Worm (Caenorhabditis elegans) whole organism, L1 larva: ENCODE results near the gene sos-1.

Source experiments
- F16B12.6 ChIP-seq: fragments of 150-350 bp; optimal IDR thresholded peaks from 2 replicates; lab custom pipeline; 2014; ENCODE audit warnings: missing biosample characterization, missing genetic modification characterization
- Y116A8C.19 ChIP-seq: sonication (generic microtip); optimal IDR thresholded peaks from 2 replicates; lab custom pipeline; 2016; ENCODE audit warnings: missing compliant biosample characterization, missing genetic modification characterization, borderline replicate concordance
- aha-1 ChIP-seq: fragments of 150-350 bp; optimal IDR thresholded peaks from 2 replicates; lab custom pipeline; 2014; ENCODE audit warnings: missing biosample characterization, missing genetic modification characterization
- blmp-1 ChIP-seq: fragments of 150-350 bp; optimal IDR thresholded peaks from 2 replicates; lab custom pipeline; 2014; ENCODE audit warnings: missing biosample characterization, missing genetic modification characterization
- ces-1 ChIP-seq: fragments of 150-350 bp; optimal IDR thresholded peaks from 2 replicates; lab custom pipeline; 2014; ENCODE audit warnings: missing biosample characterization, missing genetic modification reagents, missing genetic modification characterization
- dpl-1 ChIP-seq, 3 experiments: fragments of 150-350 bp in 2 of 3; sonication (generic microtip) in 1 of 3; optimal IDR thresholded peaks; 2 replicates each; lab custom pipeline; 2014 to 2017; ENCODE audit warnings: missing biosample characterization in 3 of 3, missing genetic modification characterization in 3 of 3, missing genetic modification reagents in 3 of 3
- dsc-1 ChIP-seq: sonication (generic microtip); optimal IDR thresholded peaks from 2 replicates; lab custom pipeline; 2016; ENCODE audit warnings: mild to moderate bottlenecking, missing genetic modification characterization, missing compliant biosample characterization
- efl-1 ChIP-seq, 4 experiments: fragments of 150-350 bp; optimal IDR thresholded peaks in 3 of 4; peaks in 1 of 4; 1 replicate in 1 of 4; 2 replicates in 3 of 4; lab custom pipeline; 2014; ENCODE audit warnings: missing biosample characterization in 2 of 4, missing genetic modification characterization in 2 of 4, missing genetic modification reagents in 2 of 4
- efl-3 ChIP-seq: fragments of 200-800 bp; sonication (Bioruptor generic); optimal IDR thresholded peaks from 2 replicates; lab custom pipeline; 2018; ENCODE audit warnings: mild to moderate bottlenecking, missing genetic modification characterization, missing compliant biosample characterization
- elt-3 ChIP-seq, 6 experiments: fragments of 150-350 bp in 1 of 6; sonication (generic microtip); optimal IDR thresholded peaks; 2 replicates each; lab custom pipeline; 2017 to 2018; ENCODE audit warnings: missing biosample characterization in 6 of 6, missing genetic modification characterization in 6 of 6, inconsistent platforms in 1 of 6
- fkh-4 ChIP-seq: sonication (generic microtip); optimal IDR thresholded peaks from 2 replicates; lab custom pipeline; 2016; ENCODE audit warnings: missing compliant biosample characterization, missing genetic modification characterization, borderline replicate concordance
- fkh-8 ChIP-seq: sonication (generic microtip); optimal IDR thresholded peaks from 2 replicates; lab custom pipeline; 2016; ENCODE audit warnings: mild to moderate bottlenecking, missing genetic modification characterization, missing compliant biosample characterization
- fos-1 ChIP-seq: fragments of 150-350 bp; optimal IDR thresholded peaks from 2 replicates; lab custom pipeline; 2014; ENCODE audit warnings: missing biosample characterization, missing genetic modification characterization
- hlh-4 ChIP-seq: sonication (generic microtip); optimal IDR thresholded peaks from 2 replicates; lab custom pipeline; 2016; ENCODE audit warnings: mild to moderate bottlenecking, missing genetic modification characterization, missing compliant biosample characterization
- irx-1 ChIP-seq: sonication (generic microtip); optimal IDR thresholded peaks from 2 replicates; lab custom pipeline; 2016; ENCODE audit warnings: missing genetic modification characterization, missing compliant biosample characterization
- isw-1 ChIP-seq: fragments of 200-800 bp; sonication (Bioruptor generic); IDR thresholded peaks from 2 replicates; pipeline ENCODE4 v1.3.6; 2022; ENCODE audit warnings: missing genetic modification characterization, missing compliant biosample characterization
- lin-14 ChIP-seq: fragments of 200-800 bp; sonication (Bioruptor generic); optimal IDR thresholded peaks from 2 replicates; lab custom pipeline; 2018; ENCODE audit warnings: mild to moderate bottlenecking, missing genetic modification characterization, moderate library complexity, missing compliant biosample characterization
- lin-35 ChIP-seq, 2 experiments: fragments of 150-350 bp; optimal IDR thresholded peaks; 2 replicates each; lab custom pipeline; 2014; ENCODE audit warnings: missing biosample characterization in 2 of 2, missing genetic modification characterization in 2 of 2, missing genetic modification reagents in 2 of 2
- lin-39 ChIP-seq: fragments of 150-350 bp; optimal IDR thresholded peaks from 2 replicates; lab custom pipeline; 2014; ENCODE audit warnings: missing biosample characterization, missing genetic modification reagents, missing genetic modification characterization
- lsy-2 ChIP-seq, 2 experiments: fragments of 150-350 bp; optimal IDR thresholded peaks; 2 replicates each; lab custom pipeline; 2014; ENCODE audit warnings: missing biosample characterization in 2 of 2, missing genetic modification characterization in 2 of 2
- mef-2 ChIP-seq: fragments of 150-350 bp; optimal IDR thresholded peaks from 2 replicates; lab custom pipeline; 2014; ENCODE audit warnings: missing biosample characterization, missing genetic modification characterization
- nhr-19 ChIP-seq: fragments of 200-800 bp; sonication (Bioruptor generic); conservative IDR thresholded peaks from 2 replicates; pipeline ENCODE4 v1.3.6; 2022; ENCODE audit warnings: missing genetic modification characterization, missing compliant biosample characterization
- nhr-28 ChIP-seq: fragments of 150-350 bp; optimal IDR thresholded peaks from 2 replicates; lab custom pipeline; 2014; ENCODE audit warnings: missing biosample characterization, missing genetic modification characterization
- nhr-84 ChIP-seq: sonication (generic microtip); optimal IDR thresholded peaks from 2 replicates; lab custom pipeline; 2017; ENCODE audit warnings: missing biosample characterization, missing genetic modification characterization
- nhr-85 ChIP-seq: sonication (generic microtip); peaks from one replicate; lab custom pipeline; 2016; ENCODE audit warnings: missing genetic modification characterization, inconsistent platforms, missing compliant biosample characterization
- pqm-1 ChIP-seq: sonication (generic microtip); optimal IDR thresholded peaks from 3 replicates; lab custom pipeline; 2017; ENCODE audit warnings: missing biosample characterization, missing genetic modification characterization
- rnt-1 ChIP-seq: sonication (generic microtip); optimal IDR thresholded peaks from 2 replicates; lab custom pipeline; 2016; ENCODE audit warnings: mild to moderate bottlenecking, missing genetic modification characterization, moderate library complexity, missing compliant biosample characterization
- snpc-4 ChIP-seq: fragments of 150-350 bp; optimal IDR thresholded peaks from 2 replicates; lab custom pipeline; 2014; ENCODE audit warnings: missing biosample characterization, missing genetic modification characterization
- snu-23 ChIP-seq: sonication (generic microtip); optimal IDR thresholded peaks from 2 replicates; lab custom pipeline; 2016; ENCODE audit warnings: missing genetic modification characterization, missing compliant biosample characterization
- sox-4 ChIP-seq: sonication (generic microtip); optimal IDR thresholded peaks from 2 replicates; lab custom pipeline; 2016; ENCODE audit warnings: missing genetic modification characterization, missing compliant biosample characterization
- sptf-1 ChIP-seq: fragments of 150-350 bp; optimal IDR thresholded peaks from 2 replicates; lab custom pipeline; 2014; ENCODE audit warnings: missing biosample characterization, missing genetic modification characterization
- sup-37 ChIP-seq: fragments of 200-800 bp; sonication (Bioruptor generic); optimal IDR thresholded peaks from 2 replicates; lab custom pipeline; 2018; ENCODE audit warnings: mild to moderate bottlenecking, missing genetic modification characterization, missing compliant biosample characterization
- tbx-2 ChIP-seq: sonication (generic microtip); optimal IDR thresholded peaks from 2 replicates; lab custom pipeline; 2016; ENCODE audit warnings: missing genetic modification characterization, missing compliant biosample characterization
- unc-86 ChIP-seq: sonication (generic microtip); optimal IDR thresholded peaks from 2 replicates; lab custom pipeline; 2016; ENCODE audit warnings: missing genetic modification characterization, missing compliant biosample characterization
- ztf-11 ChIP-seq, 2 experiments: sonication (generic microtip); optimal IDR thresholded peaks; 2 replicates each; lab custom pipeline; 2016 to 2017; ENCODE audit warnings: missing genetic modification characterization in 2 of 2, missing biosample characterization in 1 of 2, missing compliant biosample characterization in 1 of 2
- ztf-4 ChIP-seq: fragments of 150-350 bp; optimal IDR thresholded peaks from 2 replicates; lab custom pipeline; 2014; ENCODE audit warnings: missing biosample characterization, missing genetic modification characterization

The sos-1 gene

DNA sequence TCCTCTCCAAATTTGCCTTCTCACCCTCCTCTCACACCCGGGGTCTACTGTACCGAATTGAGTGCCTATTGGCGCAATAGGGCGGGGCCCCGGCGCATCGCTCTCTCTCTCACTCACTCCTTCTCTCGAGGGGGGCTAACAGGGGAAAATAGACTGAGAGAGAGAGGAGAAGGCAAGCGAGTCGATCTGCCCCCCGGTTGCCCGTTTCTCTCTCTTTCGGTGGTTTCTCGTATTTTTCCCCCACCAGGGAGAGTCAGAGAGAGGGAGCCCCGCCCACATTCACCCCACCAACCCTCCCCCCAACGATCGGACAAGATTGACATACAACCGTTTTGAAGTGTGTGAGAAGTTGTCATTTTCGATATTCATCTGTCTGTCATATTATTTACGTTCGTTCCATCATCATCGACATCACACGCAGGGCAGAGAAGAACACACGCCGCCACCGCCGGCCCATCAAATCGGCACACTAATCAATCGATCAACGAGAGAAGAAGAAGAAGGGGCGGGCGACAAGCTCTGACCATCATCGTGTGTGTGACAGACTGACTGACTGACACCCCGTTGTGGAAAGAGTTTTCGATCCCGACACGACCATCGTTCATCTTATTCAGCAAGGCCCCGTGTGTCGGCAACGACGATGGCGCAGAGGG, 49.8 kb downstream of the sos-1 start (continued):
- TF ChIP-seq Y116A8C.19 (no peak), tbx-2 (tag; lab: Kevin White, UChicago) (peak; percentile 41), lin-14 (GFP tag; lab: Kevin White, UChicago) (peak; percentile 75), sptf-1 (no peak), fkh-8 (no peak), lin-39 (no peak), lsy-2 (tag; optimal IDR thresholded peaks at IDR 0.05; lab: Kevin White, UChicago) (peak; percentile 72 to 92), lin-35 (GFP tag; optimal IDR thresholded peaks at IDR 0.05; lab: Kevin White, UChicago) (no peak), unc-86 (tag; lab: Kevin White, UChicago) (peak; percentile 34), nhr-85 (peak; percentile 82), ces-1 (no peak), aha-1 (tag; lab: Kevin White, UChicago) (no peak), snpc-4 (tag; lab: Kevin White, UChicago) (no peak), nhr-84 (tag; lab: Kevin White, UChicago) (no peak), isw-1 (GFP tag; lab: Robert Waterston, UW) (no peak), elt-3 (tag; optimal IDR thresholded peaks at IDR 0.05; lab: Kevin White, UChicago) (peak in 2 of 6 experiments; percentile 1 to 22), F16B12.6 (tag; lab: Kevin White, UChicago) (no peak), sox-4 (no peak), ztf-4 (tag; lab: Kevin White, UChicago) (no peak), ztf-11 (tag; optimal IDR thresholded peaks at IDR 0.05; lab: Kevin White, UChicago) (no peak), hlh-4 (tag; lab: Kevin White, UChicago) (no peak), snu-23 (GFP tag; lab: Kevin White, UChicago) (peak; percentile 42), nhr-19 (GFP tag; lab: Robert Waterston, UW) (peak; percentile 15; the same call in 1 of the 2 replicates), sup-37 (GFP tag; lab: Kevin White, UChicago) (no peak), efl-3 (GFP tag; lab: Kevin White, UChicago) (no peak)

DNA sequence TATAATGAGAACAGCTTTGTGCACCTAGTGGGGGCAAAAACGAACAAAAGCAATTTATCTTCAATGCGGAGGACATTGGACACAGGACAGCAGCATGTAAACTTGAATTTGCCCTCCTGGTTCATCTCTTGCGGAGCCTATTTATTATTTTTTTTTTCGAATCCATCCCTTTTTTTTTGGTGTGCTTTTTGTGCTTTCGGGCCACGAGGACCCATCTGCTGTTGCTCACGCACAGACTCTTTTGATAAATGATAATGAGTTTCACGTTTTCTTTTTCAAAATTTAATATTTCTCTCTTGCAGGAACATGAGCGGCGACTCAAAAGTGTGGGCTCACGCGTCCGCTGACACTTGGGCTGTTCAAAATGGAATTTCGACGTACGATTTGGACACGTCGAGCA, 51.9 kb downstream of the sos-1 start, which contains the start of gene unc-62:
unc-62 (plus strand) TSS at position 301 of the 400 bp plus-strand sequence.
- TF ChIP-seq lin-35 (GFP tag; optimal IDR thresholded peaks at IDR 0.05; lab: Kevin White, UChicago) (no peak), fkh-8 (no peak), blmp-1 (tag; lab: Kevin White, UChicago) (no peak), sptf-1 (no peak), rnt-1 (tag; lab: Kevin White, UChicago) (peak; percentile 13), dsc-1 (peak; percentile 41)
- TF ChIP-seq, all 84 proteins: peak for 2

DNA sequence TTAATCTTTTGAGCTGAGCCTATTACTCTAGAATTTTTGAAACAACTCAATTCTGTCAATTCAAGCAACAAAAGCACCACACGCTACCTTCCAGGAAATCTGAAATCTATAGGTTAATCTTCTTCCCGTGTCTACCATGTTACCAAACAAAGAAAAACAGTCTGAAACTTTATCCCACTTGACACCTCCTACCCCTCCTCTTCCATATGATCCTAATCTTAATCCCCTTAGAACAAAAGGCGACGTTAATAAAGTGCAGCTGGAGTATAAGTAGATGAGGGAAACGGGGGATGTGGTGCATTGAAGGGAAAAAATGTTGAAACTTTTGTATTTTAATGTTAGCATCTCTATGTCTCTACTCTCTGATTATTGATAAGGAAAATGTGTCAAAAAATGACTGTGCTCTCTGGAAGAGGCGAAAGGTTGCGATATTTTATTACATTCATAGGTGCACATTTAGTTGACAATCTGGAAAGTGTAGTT, 52.9 kb downstream of the sos-1 start:
- TF ChIP-seq dsc-1, result peak; percentile 65
- TF ChIP-seq pqm-1 (tag; lab: Kevin White, UChicago), result no peak
- TF ChIP-seq dpl-1 (GFP tag; optimal IDR thresholded peaks at IDR 0.05; lab: Kevin White, UChicago), result no peak
- TF ChIP-seq fkh-4 (tag; lab: Kevin White, UChicago), result peak; percentile 32
- TF ChIP-seq unc-86 (tag; lab: Kevin White, UChicago), result no peak
- TF ChIP-seq mef-2 (tag; lab: Kevin White, UChicago), result no peak
- TF ChIP-seq fos-1 (tag; lab: Kevin White, UChicago), result no peak
- TF ChIP-seq efl-1 (optimal IDR thresholded peaks at IDR 0.05; lab: Kevin White, UChicago), result no peak
- peak in 1 of 2 experiments; percentile 14 for TF ChIP-seq efl-1 (GFP tag; optimal IDR thresholded peaks at IDR 0.05 in 1 of 2; lab: Kevin White, UChicago)
- no peak for TF ChIP-seq rnt-1 (tag; lab: Kevin White, UChicago)
- no peak for TF ChIP-seq nhr-28
- TF ChIP-seq ztf-4 (tag; lab: Kevin White, UChicago), result no peak
- no peak for TF ChIP-seq irx-1
